Fruit fly (Drosophila melanogaster) whole organism, embryonic: ENCODE results near the gene CG33160.

Source experiments
- CG11093 ChIP-seq: fragments of 200-800 bp; sonication (Bioruptor generic); IDR thresholded peaks from 3 replicates; pipeline ENCODE4 v1.3.6; 2022; ENCODE audit warnings: missing biosample characterization, missing genetic modification characterization
- CG11247 ChIP-seq: fragments of 200-800 bp; sonication (Bioruptor generic); IDR thresholded peaks from 2 replicates; pipeline ENCODE4 v1.3.6; 2022; ENCODE audit warnings: missing biosample characterization, missing genetic modification characterization
- CG11398 ChIP-seq: fragments of 200-800 bp; sonication (Bioruptor generic); optimal IDR thresholded peaks from 2 replicates; lab custom pipeline; 2016; ENCODE audit warnings: missing biosample characterization, missing genetic modification characterization
- CG11695 ChIP-seq: fragments of 200-800 bp; sonication (Bioruptor generic); IDR thresholded peaks from 3 replicates; pipeline ENCODE4 v1.3.6; 2022; ENCODE audit warnings: missing biosample characterization, missing genetic modification characterization
- CG12769 ChIP-seq: fragments of 200-800 bp; sonication (Bioruptor generic); optimal IDR thresholded peaks from 2 replicates; lab custom pipeline; 2019; ENCODE audit warnings: missing biosample characterization, mild to moderate bottlenecking, missing genetic modification characterization, moderate library complexity
- CG13123 ChIP-seq: fragments of 200-800 bp; sonication (Bioruptor generic); optimal IDR thresholded peaks from 2 replicates; lab custom pipeline; 2016; ENCODE audit warnings: missing biosample characterization, missing genetic modification characterization
- CG1529 ChIP-seq: fragments of 200-800 bp; sonication (Bioruptor generic); optimal IDR thresholded peaks from 3 replicates; lab custom pipeline; 2018; ENCODE audit warnings: missing biosample characterization, missing genetic modification characterization
- CG15696 ChIP-seq: fragments of 200-800 bp; sonication (Bioruptor generic); optimal IDR thresholded peaks from 2 replicates; lab custom pipeline; 2019; ENCODE audit warnings: missing biosample characterization, mild to moderate bottlenecking, missing genetic modification characterization, moderate library complexity
- CG16815 ChIP-seq: fragments of 200-800 bp; sonication (Bioruptor generic); optimal IDR thresholded peaks from 3 replicates; lab custom pipeline; 2017; ENCODE audit warnings: missing biosample characterization, mild to moderate bottlenecking, missing genetic modification characterization
- CG18599 ChIP-seq: fragments of 200-800 bp; sonication (Bioruptor generic); optimal IDR thresholded peaks from 3 replicates; lab custom pipeline; 2017; ENCODE audit warnings: missing biosample characterization, missing genetic modification characterization, mild to moderate bottlenecking, moderate library complexity, missing genetic modification reagents
- CG18764 ChIP-seq: fragments of 200-800 bp; sonication (Bioruptor generic); optimal IDR thresholded peaks from 3 replicates; lab custom pipeline; 2016; ENCODE audit warnings: missing biosample characterization, missing genetic modification characterization
- CG2129 ChIP-seq: fragments of 200-800 bp; sonication (Bioruptor generic); IDR thresholded peaks from 2 replicates; pipeline ENCODE4 v1.3.6; 2022; ENCODE audit warnings: missing biosample characterization, missing genetic modification characterization; ENCODE audit not compliant: partially characterized antibody
- CG2199 ChIP-seq: fragments of 200-800 bp; sonication (Bioruptor generic); IDR thresholded peaks from 3 replicates; pipeline ENCODE4 v1.3.6; 2022; ENCODE audit warnings: missing biosample characterization, missing genetic modification characterization
- CG2712 ChIP-seq: fragments of 200-800 bp; optimal IDR thresholded peaks from 3 replicates; lab custom pipeline; 2019; ENCODE audit warnings: missing biosample characterization, mild to moderate bottlenecking, missing genetic modification characterization, moderate library complexity
- CG4854 ChIP-seq: fragments of 200-800 bp; sonication (Bioruptor generic); optimal IDR thresholded peaks from 2 replicates; lab custom pipeline; 2016; ENCODE audit warnings: missing biosample characterization, missing genetic modification characterization, inconsistent platforms
- CG9437 ChIP-seq: fragments of 200-800 bp; sonication (Bioruptor generic); optimal IDR thresholded peaks from 2 replicates; lab custom pipeline; 2018; ENCODE audit warnings: missing biosample characterization, mild to moderate bottlenecking, missing genetic modification characterization
- CG9797 ChIP-seq: fragments of 200-800 bp; sonication (Bioruptor generic); optimal IDR thresholded peaks from 3 replicates; lab custom pipeline; 2018; ENCODE audit warnings: missing biosample characterization, mild to moderate bottlenecking, missing genetic modification characterization
- CHES-1-like ChIP-seq: fragments of 200-800 bp; sonication (Bioruptor generic); optimal IDR thresholded peaks from 2 replicates; lab custom pipeline; 2016; ENCODE audit warnings: missing biosample characterization, missing genetic modification characterization
- E2f1 ChIP-seq: fragments of 200-800 bp; sonication (Bioruptor generic); IDR thresholded peaks from 2 replicates; pipeline ENCODE4 v1.3.6; 2022; ENCODE audit warnings: missing biosample characterization, missing genetic modification characterization
- H15 ChIP-seq: fragments of 200-800 bp; sonication (Bioruptor generic); IDR thresholded peaks from 3 replicates; pipeline ENCODE4 v1.3.6; 2022; ENCODE audit warnings: missing biosample characterization, missing genetic modification characterization
- Hand ChIP-seq: fragments of 200-800 bp; sonication (Bioruptor generic); optimal IDR thresholded peaks from 2 replicates; lab custom pipeline; 2017; ENCODE audit warnings: mild to moderate bottlenecking, missing biosample characterization, missing genetic modification reagents, missing genetic modification characterization
- HmgZ ChIP-seq: fragments of 200-800 bp; sonication (Bioruptor generic); optimal IDR thresholded peaks from 2 replicates; lab custom pipeline; 2018; ENCODE audit warnings: missing biosample characterization, mild to moderate bottlenecking, missing genetic modification characterization
- Lpt ChIP-seq: fragments of >200 bp; optimal IDR thresholded peaks from 2 replicates; lab custom pipeline; 2018; ENCODE audit warnings: missing biosample characterization, missing genetic modification characterization
- Optix ChIP-seq: fragments of 200-800 bp; sonication (Bioruptor generic); IDR thresholded peaks from 3 replicates; pipeline ENCODE4 v1.3.6; 2022; ENCODE audit warnings: missing biosample characterization, missing genetic modification characterization
- ara ChIP-seq: fragments of 200-800 bp; sonication (Bioruptor generic); IDR thresholded peaks from 2 replicates; pipeline ENCODE4 v1.3.6; 2022; ENCODE audit warnings: missing biosample characterization, missing genetic modification characterization
- bigmax ChIP-seq: fragments of 200-800 bp; sonication (Bioruptor generic); optimal IDR thresholded peaks from 2 replicates; lab custom pipeline; 2018; ENCODE audit warnings: missing biosample characterization, mild to moderate bottlenecking, missing genetic modification characterization
- cad ChIP-seq: fragments of >200 bp; optimal IDR thresholded peaks from 2 replicates; lab custom pipeline; 2017; ENCODE audit warnings: missing biosample characterization, missing genetic modification characterization
- chif ChIP-seq, 2 experiments: fragments of 200-800 bp; sonication (Bioruptor generic); optimal IDR thresholded peaks; 3 replicates each; lab custom pipeline; 2016; ENCODE audit warnings: missing biosample characterization in 2 of 2, missing genetic modification characterization in 2 of 2
- crol ChIP-seq: fragments of 200-800 bp; sonication (Bioruptor generic); IDR thresholded peaks from 2 replicates; pipeline ENCODE4 v1.3.6; 2022; ENCODE audit warnings: missing biosample characterization, missing genetic modification characterization
- fd3F ChIP-seq: fragments of 200-800 bp; sonication (Bioruptor generic); optimal IDR thresholded peaks from 2 replicates; lab custom pipeline; 2018; ENCODE audit warnings: missing biosample characterization, mild to moderate bottlenecking, missing genetic modification characterization, moderate library complexity
- fd64A ChIP-seq: fragments of 200-800 bp; sonication (Bioruptor generic); optimal IDR thresholded peaks from 3 replicates; lab custom pipeline; 2018; ENCODE audit warnings: missing biosample characterization, mild to moderate bottlenecking, missing genetic modification characterization
- hb ChIP-seq: fragments of 200-800 bp; sonication (Bioruptor generic); IDR thresholded peaks from 3 replicates; pipeline ENCODE4 v1.3.6; 2022; ENCODE audit warnings: missing biosample characterization, missing genetic modification characterization; ENCODE audit not compliant: partially characterized antibody
- her ChIP-seq: fragments of 200-800 bp; sonication (Bioruptor generic); optimal IDR thresholded peaks from 2 replicates; lab custom pipeline; 2016; ENCODE audit warnings: missing biosample characterization, missing genetic modification characterization
- jigr1 ChIP-seq: fragments of 200-800 bp; sonication (Bioruptor generic); IDR thresholded peaks from 3 replicates; pipeline ENCODE4 v1.3.6; 2022; ENCODE audit warnings: missing biosample characterization, missing genetic modification characterization
- lmd ChIP-seq: fragments of 200-800 bp; sonication (Bioruptor generic); IDR thresholded peaks from 2 replicates; pipeline ENCODE4 v1.3.6; 2022; ENCODE audit warnings: missing biosample characterization, missing genetic modification characterization
- org-1 ChIP-seq: fragments of 200-800 bp; sonication (Bioruptor generic); optimal IDR thresholded peaks from 2 replicates; lab custom pipeline; 2017; ENCODE audit warnings: missing biosample characterization, missing genetic modification characterization
- peb ChIP-seq: fragments of 200-800 bp; sonication (Bioruptor generic); IDR thresholded peaks from 2 replicates; pipeline ENCODE4 v1.3.6; 2022; ENCODE audit warnings: missing biosample characterization, missing genetic modification characterization
- rib ChIP-seq: fragments of 200-800 bp; sonication (Bioruptor generic); IDR thresholded peaks from 2 replicates; pipeline ENCODE4 v1.3.6; 2022; ENCODE audit warnings: missing biosample characterization, missing genetic modification characterization
- row ChIP-seq: fragments of 200-800 bp; sonication (Bioruptor generic); IDR thresholded peaks from 3 replicates; pipeline ENCODE4 v1.3.6; 2022; ENCODE audit warnings: missing biosample characterization, missing genetic modification characterization
- sisA ChIP-seq: fragments of 200-800 bp; sonication (Bioruptor generic); IDR thresholded peaks from 2 replicates; pipeline ENCODE4 v1.3.6; 2022; ENCODE audit warnings: missing biosample characterization, missing genetic modification characterization
- slp2 ChIP-seq: fragments of 200-800 bp; sonication (Bioruptor generic); optimal IDR thresholded peaks from 2 replicates; lab custom pipeline; 2016; ENCODE audit warnings: missing biosample characterization, missing genetic modification characterization
- sqz ChIP-seq: fragments of 200-800 bp; sonication (Bioruptor generic); optimal IDR thresholded peaks from 3 replicates; lab custom pipeline; 2018; ENCODE audit warnings: missing biosample characterization, mild to moderate bottlenecking, missing genetic modification characterization
- wor ChIP-seq: fragments of 200-800 bp; sonication (Bioruptor generic); IDR thresholded peaks from 2 replicates; pipeline ENCODE4 v1.3.6; 2022; ENCODE audit warnings: missing biosample characterization, missing genetic modification characterization
- zf30C ChIP-seq: fragments of 200-800 bp; sonication (Bioruptor generic); optimal IDR thresholded peaks from 3 replicates; lab custom pipeline; 2018; ENCODE audit warnings: missing biosample characterization, mild to moderate bottlenecking, missing genetic modification characterization

The CG33160 gene

dm6 chr3L:3194059-3194458 is 12.1 kb downstream of the CG33160 start (continued):
- TF ChIP-seq CG1529 (GFP tag; lab: Kevin White, UChicago) (peak; percentile 88), CG9437 (GFP tag; lab: Kevin White, UChicago) (peak; percentile 84), Hand (GFP tag; lab: Kevin White, UChicago) (peak; percentile 90), CG11247 (GFP tag; lab: Robert Waterston, UW) (peak; percentile 92), CG15696 (tag; lab: Kevin White, UChicago) (peak; percentile 80), CG11398 (peak; percentile 13), H15 (GFP tag; lab: Robert Waterston, UW) (peak; percentile 91), hb (no peak), CG9797 (GFP tag; lab: Kevin White, UChicago) (peak; percentile 30), crol (peak; percentile 53), CG2199 (GFP tag; lab: Robert Waterston, UW) (peak; percentile 94), lmd (GFP tag; lab: Robert Waterston, UW) (peak; percentile 94), CG2712 (tag; lab: Kevin White, UChicago) (peak; percentile 95), bigmax (GFP tag; lab: Kevin White, UChicago) (peak; percentile 53), E2f1 (GFP tag; lab: Robert Waterston, UW) (peak; percentile 94), peb (GFP tag; lab: Robert Waterston, UW) (peak; percentile 90), rib (GFP tag; lab: Robert Waterston, UW) (peak; percentile 90), org-1 (GFP tag; lab: Kevin White, UChicago) (peak; percentile 87), chif (GFP tag; optimal IDR thresholded peaks at IDR 0.05; lab: Kevin White, UChicago) (peak; percentile 47 to 57), sisA (GFP tag; lab: Robert Waterston, UW) (peak; percentile 91), slp2 (GFP tag; lab: Kevin White, UChicago) (peak; percentile 50), cad (GFP tag; lab: Kevin White, UChicago) (no peak), CG2129 (GFP tag; lab: Robert Waterston, UW) (no peak), CHES-1-like (GFP tag; lab: Kevin White, UChicago) (peak; percentile 11), jigr1 (GFP tag; lab: Robert Waterston, UW) (peak; percentile 90), CG12769 (tag; lab: Kevin White, UChicago) (peak; percentile 90), fd3F (peak; percentile 91), her (GFP tag; lab: Kevin White, UChicago) (no peak), CG13123 (GFP tag; lab: Kevin White, UChicago) (peak; percentile 81), ara (peak; percentile 93), CG11695 (GFP tag; lab: Robert Waterston, UW) (peak; percentile 97), Lpt (GFP tag; lab: Kevin White, UChicago) (no peak), row (GFP tag; lab: Robert Waterston, UW) (peak; percentile 95), wor (GFP tag; lab: Robert Waterston, UW) (peak; percentile 84), CG18599 (GFP tag; lab: Kevin White, UChicago) (peak; percentile 96), sqz (GFP tag; lab: Kevin White, UChicago) (no peak), fd64A (GFP tag; lab: Kevin White, UChicago) (peak; percentile 86), zf30C (GFP tag; lab: Kevin White, UChicago) (no peak), CG16815 (GFP tag; lab: Kevin White, UChicago) (peak; percentile 85), CG4854 (GFP tag; lab: Kevin White, UChicago) (peak; percentile 67), HmgZ (tag; lab: Kevin White, UChicago) (peak; percentile 92), Optix (GFP tag; lab: Robert Waterston, UW) (peak; percentile 85; the same call in 2 of the 3 replicates), CG11093 (GFP tag; lab: Robert Waterston, UW) (peak; percentile 88), CG18764 (GFP tag; lab: Kevin White, UChicago) (peak; percentile 85)
